Fruit fly (Drosophila melanogaster) whole organism, pupa: ENCODE measurements around the gene CG33722.

Experiments used
- CG10348 ChIP-seq: fragments of 200-800 bp; sonication (Bioruptor generic); IDR thresholded peaks from 2 replicates; pipeline ENCODE4 v1.3.6; 2022; ENCODE audit warnings: missing biosample characterization, missing genetic modification characterization
- CG12605 ChIP-seq: fragments of 200-800 bp; sonication (Bioruptor generic); IDR thresholded peaks from 2 replicates; pipeline ENCODE4 v1.3.6; 2022; ENCODE audit warnings: missing biosample characterization, missing genetic modification characterization
- CG13204 ChIP-seq: fragments of 200-800 bp; sonication (Bioruptor generic); optimal IDR thresholded peaks from 2 replicates; lab custom pipeline; 2018; ENCODE audit warnings: missing biosample characterization, mild to moderate bottlenecking, missing genetic modification characterization, moderate library complexity
- CG14655 ChIP-seq: fragments of 200-800 bp; sonication (Bioruptor generic); optimal IDR thresholded peaks from 3 replicates; lab custom pipeline; 2017; ENCODE audit warnings: mild to moderate bottlenecking, missing biosample characterization, missing genetic modification reagents, missing genetic modification characterization
- CG15710 ChIP-seq: fragments of 200-800 bp; sonication (Bioruptor generic); optimal IDR thresholded peaks from 2 replicates; lab custom pipeline; 2018; ENCODE audit warnings: missing biosample characterization, mild to moderate bottlenecking, missing genetic modification characterization, moderate library complexity
- CG17806 ChIP-seq: fragments of 200-800 bp; sonication (Bioruptor generic); optimal IDR thresholded peaks from 2 replicates; lab custom pipeline; 2018; ENCODE audit warnings: missing biosample characterization, mild to moderate bottlenecking, missing genetic modification characterization, moderate library complexity
- CG32121 ChIP-seq: fragments of 200-800 bp; sonication (Bioruptor generic); IDR thresholded peaks from 2 replicates; pipeline ENCODE4 v1.3.6; 2022; ENCODE audit warnings: missing biosample characterization, missing genetic modification characterization
- CG34367 ChIP-seq: fragments of 200-800 bp; sonication (Bioruptor generic); optimal IDR thresholded peaks from 2 replicates; lab custom pipeline; 2018; ENCODE audit warnings: missing biosample characterization, mild to moderate bottlenecking, missing genetic modification characterization
- CG4496 ChIP-seq: fragments of 200-800 bp; sonication (Bioruptor generic); IDR thresholded peaks from 3 replicates; pipeline ENCODE4 v1.3.6; 2022; ENCODE audit warnings: missing biosample characterization, missing genetic modification characterization
- CG8159 ChIP-seq: fragments of 200-800 bp; sonication (Bioruptor generic); optimal IDR thresholded peaks from 3 replicates; lab custom pipeline; 2018; ENCODE audit warnings: missing biosample characterization, mild to moderate bottlenecking, missing genetic modification characterization, moderate library complexity
- CG8301 ChIP-seq: fragments of 200-800 bp; sonication (Bioruptor generic); optimal IDR thresholded peaks from 2 replicates; lab custom pipeline; 2018; ENCODE audit warnings: missing biosample characterization, mild to moderate bottlenecking, missing genetic modification characterization
- CG9948 ChIP-seq: fragments of 200-800 bp; sonication (Bioruptor generic); optimal IDR thresholded peaks from 2 replicates; lab custom pipeline; 2018; ENCODE audit warnings: missing biosample characterization, mild to moderate bottlenecking, missing genetic modification characterization, moderate library complexity
- D1 ChIP-seq: fragments of 200-800 bp; sonication (Bioruptor generic); optimal IDR thresholded peaks from 2 replicates; lab custom pipeline; 2018; ENCODE audit warnings: missing biosample characterization, mild to moderate bottlenecking, missing genetic modification characterization, moderate library complexity
- EcR ChIP-seq: fragments of 200-800 bp; sonication (Bioruptor generic); optimal IDR thresholded peaks from 3 replicates; lab custom pipeline; 2019; ENCODE audit warnings: missing biosample characterization, missing genetic modification characterization, mild to moderate bottlenecking, moderate library complexity, missing genetic modification reagents
- Ets98B ChIP-seq: fragments of 200-800 bp; sonication (Bioruptor generic); IDR thresholded peaks from 2 replicates; pipeline ENCODE4 v1.3.6; 2022; ENCODE audit warnings: missing biosample characterization, missing genetic modification characterization
- Pif1A ChIP-seq: fragments of 200-800 bp; sonication (Bioruptor generic); optimal IDR thresholded peaks from 3 replicates; lab custom pipeline; 2016; ENCODE audit warnings: missing biosample characterization, missing genetic modification characterization
- Pif1B ChIP-seq: fragments of 200-800 bp; sonication (Bioruptor generic); optimal IDR thresholded peaks from 3 replicates; lab custom pipeline; 2016; ENCODE audit warnings: missing biosample characterization, missing genetic modification characterization
- Snoo ChIP-seq: fragments of 200-800 bp; sonication (Bioruptor generic); optimal IDR thresholded peaks from 3 replicates; lab custom pipeline; 2017; ENCODE audit warnings: missing biosample characterization, mild to moderate bottlenecking, missing genetic modification characterization, inconsistent platforms
- fd96Ca ChIP-seq: fragments of 200-800 bp; sonication (Bioruptor generic); IDR thresholded peaks from 3 replicates; pipeline ENCODE4 v1.3.6; 2022; ENCODE audit warnings: missing biosample characterization, missing genetic modification characterization
- gl ChIP-seq: fragments of 200-800 bp; sonication (Bioruptor generic); optimal IDR thresholded peaks from 2 replicates; lab custom pipeline; 2018; ENCODE audit warnings: missing biosample characterization, mild to moderate bottlenecking, missing genetic modification characterization
- rn ChIP-seq: fragments of 200-800 bp; sonication (Bioruptor generic); IDR thresholded peaks from 2 replicates; pipeline ENCODE4 v1.3.6; 2022; ENCODE audit warnings: missing biosample characterization, missing genetic modification characterization

Gene CG33722

DNA sequence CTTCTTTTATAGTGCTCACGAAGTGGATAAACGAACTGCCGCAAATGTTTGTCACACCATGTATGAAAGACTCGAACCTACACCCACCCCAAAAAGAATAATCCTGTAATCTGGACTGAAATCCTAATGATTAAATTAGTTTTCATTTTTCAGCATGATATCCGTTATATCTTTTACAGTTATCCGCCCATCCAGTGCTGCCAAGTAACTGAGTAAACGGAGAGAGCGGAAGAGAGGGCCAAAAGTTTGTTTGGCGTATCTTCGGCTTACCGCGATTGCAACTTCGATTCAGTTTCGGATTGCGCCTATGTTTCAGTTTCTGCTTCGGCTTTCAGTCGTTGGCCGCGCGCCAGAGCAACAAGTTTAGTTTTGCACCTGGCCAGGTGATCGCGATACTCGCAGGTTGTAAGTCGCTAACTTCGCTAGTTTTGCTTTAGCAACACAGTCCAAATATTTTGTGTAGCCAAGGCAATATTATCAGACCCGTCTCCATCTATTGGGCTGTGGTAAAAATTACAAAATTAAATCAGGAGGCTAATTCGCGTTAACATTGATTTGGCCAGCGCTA, 6.4 kb downstream of the CG33722 start, which contains the start of gene mtg:
mtg (plus strand) TSS at position 332 of the 568 bp plus-strand sequence.
- no peak for TF ChIP-seq CG32121 (GFP tag; lab: Robert Waterston, UW)
- no peak for TF ChIP-seq CG12605 (GFP tag; lab: Robert Waterston, UW)
- no peak for TF ChIP-seq Snoo (tag; lab: Kevin White, UChicago)
- TF ChIP-seq CG8159 (tag; lab: Kevin White, UChicago): no peak
- no peak for TF ChIP-seq CG8301
- TF ChIP-seq gl (tag; lab: Kevin White, UChicago): no peak
- TF ChIP-seq Pif1B (GFP tag; lab: Kevin White, UChicago): no peak
- TF ChIP-seq CG9948 (tag; lab: Kevin White, UChicago): no peak
- no peak for TF ChIP-seq CG10348 (GFP tag; lab: Robert Waterston, UW)
- no peak for TF ChIP-seq Pif1A (GFP tag; lab: Kevin White, UChicago)
- TF ChIP-seq fd96Ca (GFP tag; lab: Robert Waterston, UW): peak; percentile 25; the same call in 1 of the 3 replicates
- TF ChIP-seq rn: 0 out of 2 replicates have a peak, but pooled peaks have one; percentile 11
- no peak for TF ChIP-seq CG34367 (tag; lab: Kevin White, UChicago)
- peak; percentile 31; the same call in 1 of the 2 replicates for TF ChIP-seq Ets98B (GFP tag; lab: Robert Waterston, UW)
- no peak for TF ChIP-seq CG15710 (tag; lab: Kevin White, UChicago)
- peak; percentile 17; the same call in 1 of the 3 replicates for TF ChIP-seq CG4496 (GFP tag; lab: Robert Waterston, UW)
- TF ChIP-seq D1 (tag; lab: Kevin White, UChicago): no peak
- TF ChIP-seq CG14655 (GFP tag; lab: Kevin White, UChicago): no peak
- TF ChIP-seq CG17806: no peak
- TF ChIP-seq, all 21 proteins: peak for 4

DNA sequence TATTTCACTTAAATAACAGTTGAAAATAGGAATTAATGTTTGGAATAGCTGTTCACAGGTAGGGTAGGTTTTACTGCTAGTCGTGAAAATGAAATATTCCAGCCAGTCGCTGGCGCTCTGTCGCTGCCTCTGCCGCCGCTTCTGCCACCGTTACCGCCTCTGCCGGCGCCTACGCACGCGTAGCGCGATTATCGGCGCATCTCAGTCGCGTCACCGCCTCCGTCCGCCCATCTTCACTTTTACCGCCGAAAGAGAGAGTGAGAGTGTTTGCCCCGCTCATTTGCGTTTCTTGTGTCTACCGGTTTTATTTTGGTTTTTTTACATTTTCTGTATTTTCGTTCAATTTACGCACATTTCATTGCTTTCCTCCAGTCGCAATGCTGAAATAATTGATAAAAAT, 7.7 kb downstream of the CG33722 start:
- no peak for TF ChIP-seq Pif1A (GFP tag; lab: Kevin White, UChicago)
- TF ChIP-seq fd96Ca (GFP tag; lab: Robert Waterston, UW): 0 out of 3 replicates have a peak, but pooled peaks have one; percentile 18
- peak; percentile 90 for TF ChIP-seq CG13204 (GFP tag; lab: Kevin White, UChicago)
- TF ChIP-seq, all 21 proteins: peak for 2

DNA sequence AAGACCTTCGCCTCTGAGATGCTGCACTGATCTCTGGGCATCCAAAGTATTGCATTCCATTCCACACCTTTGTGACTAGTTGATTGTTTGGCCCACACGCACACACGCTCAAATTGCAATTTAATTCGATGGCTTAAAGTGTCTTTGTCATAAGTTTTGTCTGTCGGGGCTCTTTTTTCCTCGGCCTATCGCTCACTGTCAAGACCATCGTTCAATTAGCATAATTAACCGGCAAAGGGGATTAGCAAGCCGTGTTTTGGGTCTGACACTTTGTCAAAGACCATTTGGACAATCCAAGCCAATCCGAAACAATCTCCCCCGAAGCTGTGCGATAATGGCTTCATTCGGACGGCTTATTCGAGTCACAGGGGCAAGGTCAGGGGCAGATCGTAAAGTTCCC, 10.5 kb downstream of the CG33722 start:
- TF ChIP-seq CG14655 (GFP tag; lab: Kevin White, UChicago): no peak
- no peak for TF ChIP-seq D1 (tag; lab: Kevin White, UChicago)
- TF ChIP-seq gl (tag; lab: Kevin White, UChicago): no peak
- TF ChIP-seq CG32121 (GFP tag; lab: Robert Waterston, UW): no peak

DNA sequence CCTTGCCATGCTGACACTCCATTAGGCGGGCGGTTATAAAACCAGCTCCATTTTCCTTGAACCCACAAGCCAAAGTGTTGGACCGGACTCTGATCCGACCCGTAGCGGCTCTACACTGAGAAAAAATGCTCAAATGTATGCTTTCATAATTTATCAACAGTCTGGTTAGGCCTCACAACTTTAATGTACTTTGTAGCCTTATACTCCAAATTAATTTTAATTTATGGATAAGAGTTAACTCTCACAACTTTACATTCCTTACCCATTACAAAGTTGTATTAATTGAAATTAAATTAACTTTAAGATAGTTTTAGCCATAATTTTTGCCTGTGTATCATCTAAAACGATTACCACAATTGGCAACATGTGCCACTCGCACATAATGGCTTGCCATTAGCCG, 12.2 kb downstream of the CG33722 start:
- no peak for TF ChIP-seq CG9948 (tag; lab: Kevin White, UChicago)
- no peak for TF ChIP-seq CG8159 (tag; lab: Kevin White, UChicago)
- TF ChIP-seq gl (tag; lab: Kevin White, UChicago): no peak
- no peak for TF ChIP-seq CG10348 (GFP tag; lab: Robert Waterston, UW)
- TF ChIP-seq CG4496 (GFP tag; lab: Robert Waterston, UW): no peak
- peak; percentile 68 for TF ChIP-seq CG8301
- peak; percentile 47; the same call in 1 of the 2 replicates for TF ChIP-seq Ets98B (GFP tag; lab: Robert Waterston, UW)
- no peak for TF ChIP-seq fd96Ca (GFP tag; lab: Robert Waterston, UW)
- TF ChIP-seq CG14655 (GFP tag; lab: Kevin White, UChicago): peak; percentile 68
- peak; percentile 53 for TF ChIP-seq CG32121 (GFP tag; lab: Robert Waterston, UW)
- peak; percentile 36; the same call in 1 of the 2 replicates for TF ChIP-seq CG12605 (GFP tag; lab: Robert Waterston, UW)

DNA sequence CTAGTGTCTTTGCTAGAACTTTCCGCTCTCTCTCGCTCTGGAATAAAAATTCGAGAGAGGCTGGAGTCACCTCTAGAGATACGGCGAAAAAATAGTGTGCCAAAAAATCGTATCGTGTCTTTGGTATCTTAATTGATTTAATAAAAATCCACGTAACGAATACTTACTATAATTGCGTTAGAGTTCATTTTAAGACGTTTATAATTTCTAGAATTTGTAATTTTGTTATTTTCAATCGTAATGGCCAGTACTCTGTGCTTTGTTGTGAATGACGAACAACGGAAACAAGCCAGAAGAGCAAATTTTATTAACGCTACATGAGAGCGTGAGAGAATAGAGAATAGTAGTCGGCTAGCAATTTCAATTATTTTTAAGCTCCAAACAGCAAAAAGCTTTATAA, 17.8 kb downstream of the CG33722 start:
- no peak for TF ChIP-seq CG17806
- TF ChIP-seq fd96Ca (GFP tag; lab: Robert Waterston, UW): no peak

DNA sequence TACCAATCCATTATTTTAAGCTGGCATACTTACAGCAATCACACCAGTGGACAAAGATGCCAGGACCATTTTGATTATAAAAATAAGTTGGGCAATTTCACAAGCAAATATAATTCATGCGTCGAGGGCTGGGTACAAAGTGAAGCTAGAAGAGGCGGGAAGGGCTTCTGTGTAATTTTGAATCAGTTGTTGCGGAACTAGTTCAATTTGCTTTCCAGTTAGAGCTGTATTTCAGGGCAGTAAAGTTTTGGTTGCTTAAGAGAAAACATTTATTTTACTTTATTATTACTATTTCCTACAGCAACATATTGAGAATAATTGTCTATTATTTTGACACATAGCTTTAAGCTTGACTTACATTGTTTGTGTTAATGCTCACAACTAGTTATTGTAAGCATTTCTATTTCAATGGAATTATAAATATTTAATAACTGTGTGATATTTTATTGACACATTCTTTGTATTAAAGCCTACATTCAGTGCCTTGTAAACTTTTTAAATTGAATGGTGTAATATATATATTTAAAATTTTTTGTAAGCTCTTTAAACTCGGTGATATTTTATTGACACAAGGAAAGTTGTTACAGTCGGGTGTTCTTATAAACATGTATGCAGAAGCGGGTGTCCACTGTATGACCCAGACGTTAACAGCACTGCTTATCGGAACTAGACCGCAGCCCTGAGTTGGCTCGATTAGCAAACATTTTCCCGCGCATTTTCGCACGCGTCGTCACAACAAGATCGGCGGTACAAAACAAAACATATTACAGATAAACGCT, 20.6 kb downstream of the CG33722 start, which contains the start of the genes RPA1 and Mcm2:
RPA1 (minus strand) TSS at position 150 of the 779 bp plus-strand sequence.
Mcm2 (plus strand) TSS at position 669 of the 779 bp plus-strand sequence.
- TF ChIP-seq CG10348 (GFP tag; lab: Robert Waterston, UW) (peak; percentile 39; the same call in 1 of the 2 replicates), CG4496 (GFP tag; lab: Robert Waterston, UW) (peak; percentile 85), CG13204 (GFP tag; lab: Kevin White, UChicago) (no peak), gl (tag; lab: Kevin White, UChicago) (no peak), CG9948 (tag; lab: Kevin White, UChicago) (peak; percentile 77), CG34367 (tag; lab: Kevin White, UChicago) (peak; percentile 65), D1 (tag; lab: Kevin White, UChicago) (no peak), CG15710 (tag; lab: Kevin White, UChicago) (peak; percentile 83), CG32121 (GFP tag; lab: Robert Waterston, UW) (peak; percentile 73), Pif1B (GFP tag; lab: Kevin White, UChicago) (no peak), CG17806 (peak; percentile 70), rn (peak; percentile 73), Pif1A (GFP tag; lab: Kevin White, UChicago) (no peak), Ets98B (GFP tag; lab: Robert Waterston, UW) (peak; percentile 71; the same call in 1 of the 2 replicates), Snoo (tag; lab: Kevin White, UChicago) (peak; percentile 85), CG8159 (tag; lab: Kevin White, UChicago) (peak; percentile 83), EcR (GFP tag; lab: Kevin White, UChicago) (no peak), fd96Ca (GFP tag; lab: Robert Waterston, UW) (peak; percentile 61; the same call in 2 of the 3 replicates), CG12605 (GFP tag; lab: Robert Waterston, UW) (no peak), CG8301 (peak; percentile 64)
